Worm (Caenorhabditis elegans) whole organism, L3 larva: Measurements from ENCODE around the gene math-34.
"Not testable (repeated sequence)": the region's sequence is repeated elsewhere in the genome, so short reads cannot be mapped to it uniquely, and the experiment has no call there.

Experiments used
- R02D3.7 ChIP-seq: fragments of 150-350 bp; optimal IDR thresholded peaks from 2 replicates; lab custom pipeline; 2014; ENCODE audit warnings: missing biosample characterization, missing genetic modification characterization
- ZK546.5 ChIP-seq: sonication (generic microtip); optimal IDR thresholded peaks from 2 replicates; lab custom pipeline; 2017; ENCODE audit warnings: missing biosample characterization, missing genetic modification characterization
- aly-2 ChIP-seq: fragments of 150-350 bp; optimal IDR thresholded peaks from 2 replicates; lab custom pipeline; 2014; ENCODE audit warnings: missing biosample characterization, missing genetic modification characterization
- ama-1 ChIP-seq: fragments of 150-350 bp; optimal IDR thresholded peaks from 2 replicates; lab custom pipeline; 2018
- ceh-16 ChIP-seq: sonication (generic microtip); optimal IDR thresholded peaks from 2 replicates; lab custom pipeline; 2017; ENCODE audit warnings: missing biosample characterization, missing genetic modification characterization
- ceh-82 ChIP-seq: fragments of 150-350 bp; optimal IDR thresholded peaks from 2 replicates; lab custom pipeline; 2014; ENCODE audit warnings: missing biosample characterization, missing genetic modification characterization
- daf-12 ChIP-seq: fragments of 150-350 bp; optimal IDR thresholded peaks from 2 replicates; lab custom pipeline; 2014; ENCODE audit warnings: missing biosample characterization, missing genetic modification reagents, missing genetic modification characterization
- elt-3 ChIP-seq, 3 experiments: fragments of 150-350 bp in 1 of 3; sonication (generic microtip) in 2 of 3; optimal IDR thresholded peaks; 2 replicates in 2 of 3; 4 replicates in 1 of 3; lab custom pipeline; 2014 to 2017; ENCODE audit warnings: missing biosample characterization in 3 of 3, missing genetic modification characterization in 3 of 3
- eor-1 ChIP-seq, 2 experiments: fragments of 150-350 bp; optimal IDR thresholded peaks; 2 replicates each; lab custom pipeline; 2014 to 2018; ENCODE audit warnings: missing biosample characterization in 2 of 2, missing genetic modification characterization in 2 of 2
- fkh-10 ChIP-seq: sonication (generic microtip); optimal IDR thresholded peaks from 2 replicates; lab custom pipeline; 2017; ENCODE audit warnings: missing biosample characterization, missing genetic modification reagents, missing genetic modification characterization
- fkh-2 ChIP-seq: fragments of 150-350 bp; optimal IDR thresholded peaks from 2 replicates; lab custom pipeline; 2014; ENCODE audit warnings: missing biosample characterization, missing genetic modification reagents, missing genetic modification characterization
- lin-15B ChIP-seq: fragments of 150-350 bp; optimal IDR thresholded peaks from 2 replicates; lab custom pipeline; 2014; ENCODE audit warnings: missing biosample characterization, missing genetic modification characterization
- lin-39 ChIP-seq: fragments of 150-350 bp; optimal IDR thresholded peaks from 2 replicates; lab custom pipeline; 2018; ENCODE audit warnings: missing biosample characterization, missing genetic modification reagents, missing genetic modification characterization
- lsy-12 ChIP-seq: sonication (generic microtip); optimal IDR thresholded peaks from 2 replicates; lab custom pipeline; 2016; ENCODE audit warnings: mild to moderate bottlenecking, missing genetic modification characterization, missing compliant biosample characterization
- mdl-1 ChIP-seq: fragments of 150-350 bp; optimal IDR thresholded peaks from 2 replicates; lab custom pipeline; 2014; ENCODE audit warnings: missing biosample characterization, missing genetic modification characterization
- nhr-11 ChIP-seq: fragments of 150-350 bp; optimal IDR thresholded peaks from 2 replicates; lab custom pipeline; 2014; ENCODE audit warnings: missing biosample characterization, missing genetic modification characterization
- nhr-12 ChIP-seq: fragments of 150-350 bp; optimal IDR thresholded peaks from 2 replicates; lab custom pipeline; 2014; ENCODE audit warnings: missing biosample characterization, missing genetic modification characterization
- nhr-23 ChIP-seq: fragments of 150-350 bp; optimal IDR thresholded peaks from 2 replicates; lab custom pipeline; 2014; ENCODE audit warnings: missing biosample characterization, missing genetic modification reagents, missing genetic modification characterization
- nhr-25 ChIP-seq: sonication (generic microtip); optimal IDR thresholded peaks from 2 replicates; lab custom pipeline; 2017; ENCODE audit warnings: missing biosample characterization, missing genetic modification characterization
- nhr-28 ChIP-seq: fragments of 150-350 bp; optimal IDR thresholded peaks from 2 replicates; lab custom pipeline; 2014; ENCODE audit warnings: missing biosample characterization, missing genetic modification characterization
- nhr-67 ChIP-seq: fragments of 150-350 bp; optimal IDR thresholded peaks from 2 replicates; lab custom pipeline; 2014; ENCODE audit warnings: missing biosample characterization, missing genetic modification characterization
- nhr-76 ChIP-seq: fragments of 150-350 bp; sonication (generic microtip); optimal IDR thresholded peaks from 5 replicates; lab custom pipeline; 2014; ENCODE audit warnings: missing biosample characterization, missing genetic modification characterization
- nhr-77 ChIP-seq: fragments of 150-350 bp; optimal IDR thresholded peaks from 2 replicates; lab custom pipeline; 2014; ENCODE audit warnings: missing biosample characterization, missing genetic modification characterization
- pha-4 ChIP-seq: fragments of 150-350 bp; optimal IDR thresholded peaks from 2 replicates; lab custom pipeline; 2014; ENCODE audit warnings: missing biosample characterization, missing genetic modification reagents, missing genetic modification characterization
- pqm-1 ChIP-seq: fragments of 150-350 bp; optimal IDR thresholded peaks from 2 replicates; lab custom pipeline; 2017; ENCODE audit warnings: missing biosample characterization, missing genetic modification characterization, inconsistent platforms
- skn-1 ChIP-seq: fragments of 150-350 bp; optimal IDR thresholded peaks from 2 replicates; lab custom pipeline; 2014; ENCODE audit warnings: missing biosample characterization, missing genetic modification characterization
- unc-39 ChIP-seq: sonication (generic microtip); optimal IDR thresholded peaks from 4 replicates; lab custom pipeline; 2017; ENCODE audit warnings: missing biosample characterization, missing genetic modification characterization
- unc-62 ChIP-seq: fragments of 150-350 bp; sonication (generic microtip); optimal IDR thresholded peaks from 4 replicates; lab custom pipeline; 2014; ENCODE audit warnings: missing biosample characterization, missing genetic modification reagents, missing genetic modification characterization
- ztf-11 ChIP-seq: fragments of 150-350 bp; optimal IDR thresholded peaks from 2 replicates; lab custom pipeline; 2014; ENCODE audit warnings: missing biosample characterization, missing genetic modification characterization

math-34 gene

DNA sequence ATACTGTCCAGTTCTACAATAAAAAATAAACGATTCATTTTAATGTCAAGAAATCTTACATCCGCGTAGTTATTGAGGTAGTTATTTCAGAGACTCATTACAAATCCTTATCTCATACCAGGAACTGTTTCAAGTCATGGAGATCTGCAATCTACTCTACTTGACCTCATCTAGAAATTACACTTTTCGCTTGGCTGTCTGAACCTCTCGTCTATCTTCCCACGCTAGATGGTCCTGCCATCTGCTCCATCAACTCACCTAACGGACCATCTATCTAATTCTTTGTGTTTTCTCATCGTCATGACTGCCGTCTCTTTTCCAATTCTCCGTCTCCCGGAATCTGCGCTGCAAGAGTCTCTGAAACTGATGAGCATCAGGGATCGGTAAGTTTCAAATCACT, 34.5 kb upstream of the math-34 start, which contains the start of gene F45D11.7:
Gene F45D11.7, plus strand, starts transcription at position 301 of the 400 bp plus-strand sequence.
- not testable (repeated sequence) for TF ChIP-seq lsy-12; lin-39 (tag; lab: Kevin White, UChicago); nhr-12 (tag; lab: Kevin White, UChicago)

DNA sequence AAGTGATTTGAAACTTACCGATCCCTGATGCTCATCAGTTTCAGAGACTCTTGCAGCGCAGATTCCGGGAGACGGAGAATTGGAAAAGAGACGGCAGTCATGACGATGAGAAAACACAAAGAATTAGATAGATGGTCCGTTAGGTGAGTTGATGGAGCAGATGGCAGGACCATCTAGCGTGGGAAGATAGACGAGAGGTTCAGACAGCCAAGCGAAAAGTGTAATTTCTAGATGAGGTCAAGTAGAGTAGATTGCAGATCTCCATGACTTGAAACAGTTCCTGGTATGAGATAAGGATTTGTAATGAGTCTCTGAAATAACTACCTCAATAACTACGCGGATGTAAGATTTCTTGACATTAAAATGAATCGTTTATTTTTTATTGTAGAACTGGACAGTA, 32.7 kb upstream of the math-34 start, which contains the start of gene F45D11.11:
Gene F45D11.11, minus strand, starts transcription at position 101 of the 400 bp plus-strand sequence.
- not testable (repeated sequence) for TF ChIP-seq pqm-1 (tag; lab: Kevin White, UChicago); pha-4 (tag; lab: Kevin White, UChicago); ama-1
- TF ChIP-seq, all 47 proteins: peak for 0; not testable (repeated sequence) for 47

DNA sequence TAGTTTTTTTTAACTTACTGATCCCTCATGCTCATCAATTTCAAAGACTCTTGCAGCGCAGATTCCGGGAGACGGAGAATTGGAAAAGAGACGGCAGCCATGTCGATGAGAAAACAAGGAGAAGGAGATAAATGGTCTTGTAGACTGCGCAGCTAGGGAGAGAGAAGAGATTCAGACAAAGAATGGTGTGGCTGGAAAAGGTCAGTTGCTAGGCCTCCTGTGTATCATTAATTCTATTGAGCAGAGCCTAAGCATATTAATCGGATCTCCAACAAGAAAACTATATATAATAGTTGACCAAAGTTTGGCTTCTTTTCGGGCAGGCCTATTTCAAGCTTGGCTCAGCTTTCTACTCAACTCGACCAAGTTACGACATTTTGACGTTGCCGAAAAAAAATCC, 29.3 kb upstream of the math-34 start, which contains the start of gene fbxb-29:
Gene fbxb-29, minus strand, starts transcription at position 101 of the 400 bp plus-strand sequence.
- no peak for TF ChIP-seq aly-2 (tag; lab: Kevin White, UChicago)
- TF ChIP-seq, all 47 proteins: peak for 0

DNA sequence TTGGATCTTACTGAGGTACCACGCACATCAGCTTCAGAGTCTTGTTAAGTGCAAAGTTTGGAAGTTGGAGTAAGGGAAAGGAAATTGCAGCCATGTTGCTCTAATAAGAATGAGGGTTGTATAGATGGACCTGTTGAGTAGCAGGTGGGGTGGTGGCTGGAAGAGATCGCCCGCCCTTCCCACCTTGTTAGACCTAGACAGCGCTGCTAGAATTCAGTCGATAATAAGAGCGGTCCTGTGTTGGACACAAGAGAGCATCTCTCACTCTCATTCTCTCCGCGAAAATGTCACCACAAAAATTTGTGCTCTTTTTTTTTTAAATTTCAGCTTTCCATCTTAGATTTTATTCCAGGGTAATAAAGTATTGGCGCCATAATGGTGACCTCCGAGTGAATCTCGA, 27.4 kb upstream of the math-34 start, which contains the start of the genes fbxb-30 and F45D11.5:
Gene fbxb-30, minus strand, starts transcription at position 101 of the 400 bp plus-strand sequence.
Gene F45D11.5, plus strand, starts transcription at position 352 of the 400 bp plus-strand sequence.
- TF ChIP-seq fkh-2 (tag; lab: Kevin White, UChicago): no peak
- no peak for TF ChIP-seq ama-1
- TF ChIP-seq R02D3.7 (tag; lab: Kevin White, UChicago): no peak
- TF ChIP-seq nhr-11 (tag; lab: Kevin White, UChicago): no peak
- TF ChIP-seq ztf-11 (tag; lab: Kevin White, UChicago): no peak
- TF ChIP-seq nhr-76 (tag; lab: Kevin White, UChicago): no peak
- TF ChIP-seq ZK546.5 (tag; lab: Kevin White, UChicago): no peak
- TF ChIP-seq daf-12: no peak
- TF ChIP-seq nhr-23: no peak
- no peak for TF ChIP-seq unc-62 (GFP tag; lab: Kevin White, UChicago)
- TF ChIP-seq unc-39 (tag; lab: Kevin White, UChicago): no peak
- TF ChIP-seq fkh-10 (GFP tag; lab: Kevin White, UChicago): no peak
- no peak for TF ChIP-seq eor-1 (tag; optimal IDR thresholded peaks at IDR 0.05; lab: Kevin White, UChicago)
- no peak for TF ChIP-seq ceh-16
- no peak for TF ChIP-seq lin-39 (tag; lab: Kevin White, UChicago)
- TF ChIP-seq ceh-82 (tag; lab: Kevin White, UChicago): no peak

DNA sequence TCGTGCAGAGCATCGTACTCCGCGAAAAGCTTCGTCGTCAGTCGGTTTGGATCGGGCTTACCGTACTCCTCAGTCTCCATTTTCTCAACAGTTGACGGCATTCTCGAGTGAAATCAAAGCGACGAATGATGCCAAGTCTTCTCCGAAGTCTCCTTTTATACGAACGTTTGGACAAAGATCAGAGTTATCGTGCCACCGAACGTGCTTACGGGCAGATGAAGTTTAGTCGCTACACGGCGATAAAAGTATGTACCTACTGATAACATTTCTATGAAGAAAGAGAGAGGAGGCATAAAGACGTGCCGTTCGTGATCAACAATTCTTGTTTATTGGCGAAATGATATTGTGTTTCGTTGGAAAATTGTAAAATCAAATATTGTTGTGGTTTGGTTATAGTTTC, 22.4 kb upstream of the math-34 start, which contains the start of gene F45D11.14:
Gene F45D11.14, minus strand, starts transcription at position 101 of the 400 bp plus-strand sequence.
- TF ChIP-seq elt-3 (tag; optimal IDR thresholded peaks at IDR 0.05; lab: Kevin White, UChicago); nhr-67; nhr-12 (tag; lab: Kevin White, UChicago): not testable (repeated sequence)

DNA sequence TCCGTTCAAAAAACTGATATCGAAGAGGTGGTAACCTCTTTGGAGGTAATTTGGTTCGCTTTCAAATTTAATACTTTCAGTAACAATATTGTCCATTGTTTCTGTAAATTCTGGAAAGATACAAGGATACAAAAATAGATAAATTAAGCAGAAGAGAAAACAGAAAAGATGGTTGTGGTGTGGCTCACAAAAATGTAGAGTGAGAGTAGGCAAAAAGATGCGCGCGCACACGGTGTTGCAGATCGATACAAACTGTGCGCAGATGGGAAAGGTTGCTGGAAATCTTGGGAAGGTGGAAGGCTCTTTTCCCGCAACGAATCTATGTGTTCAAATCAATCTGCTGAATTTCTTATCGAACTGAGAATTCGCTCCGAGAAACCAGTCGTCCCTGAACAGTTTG, 4.1 kb upstream of the math-34 start, which contains the start of gene btb-11:
Gene btb-11, minus strand, starts transcription at position 101 of the 400 bp plus-strand sequence.
- not testable (repeated sequence) for TF ChIP-seq lin-15B (tag; lab: Kevin White, UChicago); nhr-77; mdl-1

DNA sequence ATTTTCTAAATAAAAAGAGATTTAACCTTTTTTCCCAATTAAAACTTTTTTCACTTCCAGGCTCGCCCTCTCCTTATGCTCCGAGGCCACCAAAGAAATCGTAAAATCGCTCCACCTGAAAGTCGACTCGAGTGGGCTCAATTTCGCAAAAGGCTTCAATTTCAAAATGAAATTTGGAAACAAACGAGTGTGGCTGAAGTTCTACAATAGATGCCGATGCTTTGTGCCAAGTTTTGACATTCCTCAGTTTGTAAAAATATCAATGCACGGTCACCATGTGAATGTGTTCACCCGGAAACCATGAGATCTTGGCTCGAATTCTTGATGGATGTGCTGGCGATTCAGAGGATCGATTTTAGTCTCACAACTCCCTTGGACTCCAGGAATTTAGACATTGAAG, 2.1 kb upstream of the math-34 start, which contains the start of gene M01D1.12:
Gene M01D1.12, plus strand, starts transcription at position 301 of the 400 bp plus-strand sequence.
- TF ChIP-seq nhr-28 (tag; lab: Kevin White, UChicago) (no peak), R02D3.7 (tag; lab: Kevin White, UChicago) (no peak), nhr-25 (tag; lab: Kevin White, UChicago) (no peak), skn-1 (tag; lab: Kevin White, UChicago) (no peak)
